Worm (Caenorhabditis elegans) whole organism, young adult: ENCODE results near the gene atg-10.

Source experiments
- B0035.1 ChIP-seq: sonication (generic microtip); optimal IDR thresholded peaks from 2 replicates; lab custom pipeline; 2016; ENCODE audit warnings: missing genetic modification characterization, mild to moderate bottlenecking, missing compliant biosample characterization, missing genotype, missing genetic modification reagents
- C17E4.6 ChIP-seq: fragments of 200-800 bp; sonication (Bioruptor generic); IDR thresholded peaks from 2 replicates; pipeline ENCODE4 v1.3.6; 2022; ENCODE audit warnings: missing genetic modification reagents, missing genetic modification characterization, missing compliant biosample characterization
- F10E7.11 ChIP-seq: sonication (generic microtip); optimal IDR thresholded peaks from 2 replicates; lab custom pipeline; 2017; ENCODE audit warnings: mild to moderate bottlenecking, missing genetic modification characterization, moderate library complexity, missing compliant biosample characterization
- F37B4.10 ChIP-seq: fragments of 200-800 bp; sonication (Bioruptor generic); IDR thresholded peaks from 2 replicates; pipeline ENCODE4 v1.3.6; 2022; ENCODE audit warnings: missing genetic modification characterization, missing compliant biosample characterization
- F57C9.4 ChIP-seq: sonication (generic microtip); optimal IDR thresholded peaks from 2 replicates; lab custom pipeline; 2017; ENCODE audit warnings: mild to moderate bottlenecking, missing genetic modification characterization, missing compliant biosample characterization
- K12H6.12 ChIP-seq: fragments of 200-800 bp; sonication (Bioruptor generic); optimal IDR thresholded peaks from 2 replicates; lab custom pipeline; 2018; ENCODE audit warnings: mild to moderate bottlenecking, missing genetic modification characterization, missing compliant biosample characterization
- Y53F4B.3 ChIP-seq: fragments of 200-800 bp; sonication (Bioruptor generic); IDR thresholded peaks from 2 replicates; pipeline ENCODE4 v1.3.6; 2022; ENCODE audit warnings: missing genetic modification reagents, missing genetic modification characterization, missing compliant biosample characterization
- ZK185.1 ChIP-seq: sonication (generic microtip); optimal IDR thresholded peaks from 2 replicates; lab custom pipeline; 2016; ENCODE audit warnings: mild to moderate bottlenecking, missing genetic modification characterization, missing compliant biosample characterization; ENCODE audit not compliant: poor library complexity, severe bottlenecking
- ama-1 ChIP-seq, 3 experiments: fragments of 150-350 bp in 1 of 3; sonication (generic microtip) in 2 of 3; optimal IDR thresholded peaks; 2 replicates each; lab custom pipeline; 2014 to 2018; ENCODE audit warnings: missing biosample characterization in 2 of 3, missing genetic modification characterization in 2 of 3, missing genetic modification reagents in 2 of 3
- aptf-3 ChIP-seq: fragments of 200-800 bp; sonication (Bioruptor generic); IDR thresholded peaks from 2 replicates; pipeline ENCODE4 v1.3.6; 2022; ENCODE audit warnings: missing genetic modification characterization, missing compliant biosample characterization
- atf-7 ChIP-seq: sonication (generic microtip); optimal IDR thresholded peaks from 2 replicates; lab custom pipeline; 2017; ENCODE audit warnings: mild to moderate bottlenecking, missing genetic modification characterization, missing compliant biosample characterization
- attf-3 ChIP-seq: fragments of 200-800 bp; sonication (Bioruptor generic); conservative IDR thresholded peaks from 2 replicates; pipeline ENCODE4 v1.3.6; 2022; ENCODE audit warnings: missing genetic modification reagents, missing genetic modification characterization, missing compliant biosample characterization
- attf-5 ChIP-seq: fragments of 200-800 bp; sonication (Bioruptor generic); optimal IDR thresholded peaks from 2 replicates; lab custom pipeline; 2018; ENCODE audit warnings: mild to moderate bottlenecking, missing genetic modification characterization, missing compliant biosample characterization
- bed-1 ChIP-seq: fragments of 200-800 bp; sonication (Bioruptor generic); IDR thresholded peaks from 2 replicates; pipeline ENCODE4 v1.3.6; 2022; ENCODE audit warnings: missing genetic modification reagents, missing genetic modification characterization, missing compliant biosample characterization
- bed-2 ChIP-seq: fragments of 200-800 bp; sonication (Bioruptor generic); IDR thresholded peaks from 2 replicates; pipeline ENCODE4 v1.3.6; 2022; ENCODE audit warnings: missing genetic modification reagents, missing genetic modification characterization, missing compliant biosample characterization
- ceh-100 ChIP-seq: fragments of 200-800 bp; sonication (Bioruptor generic); IDR thresholded peaks from 2 replicates; pipeline ENCODE4 v1.3.6; 2022; ENCODE audit warnings: missing genetic modification reagents, missing genetic modification characterization, missing compliant biosample characterization
- ceh-40 ChIP-seq: fragments of 200-800 bp; sonication (Bioruptor generic); IDR thresholded peaks from 2 replicates; pipeline ENCODE4 v1.3.6; 2022; ENCODE audit warnings: missing genetic modification characterization, missing compliant biosample characterization
- ceh-91 ChIP-seq: fragments of 200-800 bp; sonication (Bioruptor generic); IDR thresholded peaks from 2 replicates; pipeline ENCODE4 v1.3.6; 2022; ENCODE audit warnings: missing genetic modification reagents, missing genetic modification characterization, missing compliant biosample characterization
- dpff-1 ChIP-seq: sonication (generic microtip); optimal IDR thresholded peaks from 2 replicates; lab custom pipeline; 2017; ENCODE audit warnings: mild to moderate bottlenecking, missing genetic modification characterization, missing compliant biosample characterization
- egl-18 ChIP-seq: fragments of 200-800 bp; sonication (Bioruptor generic); IDR thresholded peaks from 2 replicates; pipeline ENCODE4 v1.3.6; 2022; ENCODE audit warnings: missing genetic modification reagents, missing genetic modification characterization, missing compliant biosample characterization
- fkh-3 ChIP-seq: sonication (generic microtip); optimal IDR thresholded peaks from 2 replicates; lab custom pipeline; 2016; ENCODE audit warnings: mild to moderate bottlenecking, missing genetic modification characterization, missing compliant biosample characterization
- gei-17 ChIP-seq: fragments of 200-800 bp; sonication (Bioruptor generic); optimal IDR thresholded peaks from 2 replicates; lab custom pipeline; 2018; ENCODE audit warnings: mild to moderate bottlenecking, missing genetic modification characterization, missing compliant biosample characterization
- hmg-1.2 ChIP-seq: fragments of 200-800 bp; sonication (Bioruptor generic); IDR thresholded peaks from 2 replicates; pipeline ENCODE4 v1.3.6; 2022; ENCODE audit warnings: missing genetic modification reagents, missing genetic modification characterization, missing compliant biosample characterization
- hmg-20 ChIP-seq: fragments of 200-800 bp; sonication (Bioruptor generic); IDR thresholded peaks from 2 replicates; pipeline ENCODE4 v1.3.6; 2022; ENCODE audit warnings: missing genetic modification reagents, missing genetic modification characterization, missing compliant biosample characterization
- lin-26 ChIP-seq: fragments of 200-800 bp; sonication (Bioruptor generic); IDR thresholded peaks from 2 replicates; pipeline ENCODE4 v1.3.6; 2022; ENCODE audit warnings: missing genetic modification reagents, missing genetic modification characterization, missing compliant biosample characterization
- lin-40 ChIP-seq: sonication (generic microtip); optimal IDR thresholded peaks from 2 replicates; lab custom pipeline; 2016; ENCODE audit warnings: missing genetic modification characterization, mild to moderate bottlenecking, missing compliant biosample characterization, missing genotype, missing genetic modification reagents
- lin-54 ChIP-seq: fragments of 200-800 bp; sonication (Bioruptor generic); optimal IDR thresholded peaks from 2 replicates; lab custom pipeline; 2018; ENCODE audit warnings: mild to moderate bottlenecking, missing genetic modification characterization, missing compliant biosample characterization
- lir-1 ChIP-seq: fragments of 200-800 bp; sonication (Bioruptor generic); conservative IDR thresholded peaks from 2 replicates; pipeline ENCODE4 v1.3.6; 2022; ENCODE audit warnings: missing genetic modification reagents, missing genetic modification characterization, missing compliant biosample characterization
- madf-3 ChIP-seq: fragments of 200-800 bp; sonication (Bioruptor generic); IDR thresholded peaks from 2 replicates; pipeline ENCODE4 v1.3.6; 2022; ENCODE audit warnings: missing genetic modification reagents, missing genetic modification characterization, missing compliant biosample characterization
- nhr-179 ChIP-seq: sonication (generic microtip); optimal IDR thresholded peaks from 2 replicates; lab custom pipeline; 2016; ENCODE audit warnings: mild to moderate bottlenecking, missing genetic modification characterization, missing compliant biosample characterization
- nhr-80 ChIP-seq: sonication (generic microtip); optimal IDR thresholded peaks from 2 replicates; lab custom pipeline; 2016; ENCODE audit warnings: missing genetic modification characterization, missing compliant biosample characterization
- pha-4 ChIP-seq: fragments of 150-350 bp; sonication (generic microtip); optimal IDR thresholded peaks from 2 replicates; lab custom pipeline; 2014; ENCODE audit warnings: missing biosample characterization, missing genetic modification reagents, missing genetic modification characterization
- rcor-1 ChIP-seq: fragments of 200-800 bp; sonication (Bioruptor generic); IDR thresholded peaks from 2 replicates; pipeline ENCODE4 v1.3.6; 2022; ENCODE audit warnings: missing genetic modification reagents, missing genetic modification characterization, missing compliant biosample characterization
- repo-1 ChIP-seq: sonication (generic microtip); optimal IDR thresholded peaks from 2 replicates; lab custom pipeline; 2017; ENCODE audit warnings: mild to moderate bottlenecking, missing genetic modification characterization, missing compliant biosample characterization
- rpc-1 ChIP-seq, 2 experiments: fragments of 150-350 bp in 1 of 2; sonication (generic microtip) in 1 of 2; optimal IDR thresholded peaks; 2 replicates each; lab custom pipeline; 2014 to 2018; ENCODE audit warnings: missing biosample characterization in 1 of 2, missing genetic modification characterization in 1 of 2, missing genetic modification reagents in 1 of 2, missing genotype in 1 of 2
- sdz-38 ChIP-seq: sonication (generic microtip); optimal IDR thresholded peaks from 2 replicates; lab custom pipeline; 2016; ENCODE audit warnings: missing genotype, missing genetic modification characterization, missing compliant biosample characterization
- sea-2 ChIP-seq: fragments of 200-800 bp; sonication (Bioruptor generic); IDR thresholded peaks from 2 replicates; pipeline ENCODE4 v1.3.6; 2022; ENCODE audit warnings: missing genetic modification characterization, missing compliant biosample characterization
- snpc-1.3 ChIP-seq: sonication (generic microtip); optimal IDR thresholded peaks from 2 replicates; lab custom pipeline; 2017; ENCODE audit warnings: missing genetic modification characterization, mild to moderate bottlenecking, missing compliant biosample characterization, antibody characterized with exemption, moderate library complexity, missing genotype, missing genetic modification reagents; ENCODE audit not compliant: insufficient read depth
- somi-1 ChIP-seq: fragments of 200-800 bp; sonication (Bioruptor generic); optimal IDR thresholded peaks from 2 replicates; lab custom pipeline; 2018; ENCODE audit warnings: mild to moderate bottlenecking, missing genetic modification characterization, missing compliant biosample characterization
- sptf-2 ChIP-seq: fragments of 200-800 bp; sonication (Bioruptor generic); optimal IDR thresholded peaks from 2 replicates; lab custom pipeline; 2018; ENCODE audit warnings: mild to moderate bottlenecking, missing genetic modification characterization, missing compliant biosample characterization
- tbx-9 ChIP-seq: sonication (generic microtip); optimal IDR thresholded peaks from 2 replicates; lab custom pipeline; 2016; ENCODE audit warnings: borderline replicate concordance, missing genetic modification characterization, inconsistent platforms, missing compliant biosample characterization
- unc-130 ChIP-seq: sonication (generic microtip); optimal IDR thresholded peaks from 2 replicates; lab custom pipeline; 2016; ENCODE audit warnings: missing genetic modification reagents, missing genetic modification characterization, missing compliant biosample characterization
- xnd-1 ChIP-seq: sonication (generic microtip); optimal IDR thresholded peaks from 2 replicates; lab custom pipeline; 2016; ENCODE audit warnings: missing genotype, missing genetic modification reagents, missing genetic modification characterization, missing compliant biosample characterization
- zfh-2 ChIP-seq: fragments of 200-800 bp; sonication (Bioruptor generic); conservative IDR thresholded peaks from 2 replicates; pipeline ENCODE4 v1.3.6; 2022; ENCODE audit warnings: missing genetic modification reagents, missing genetic modification characterization, missing compliant biosample characterization
- zim-3 ChIP-seq: sonication (generic microtip); optimal IDR thresholded peaks from 2 replicates; lab custom pipeline; 2017; ENCODE audit warnings: mild to moderate bottlenecking, missing genetic modification characterization, moderate library complexity, missing compliant biosample characterization
- ztf-22 ChIP-seq: fragments of 200-800 bp; sonication (Bioruptor generic); optimal IDR thresholded peaks from 2 replicates; lab custom pipeline; 2018; ENCODE audit warnings: mild to moderate bottlenecking, missing genetic modification characterization, moderate library complexity, missing compliant biosample characterization
- ztf-25 ChIP-seq: fragments of 200-800 bp; sonication (Bioruptor generic); IDR thresholded peaks from 2 replicates; pipeline ENCODE4 v1.3.6; 2022; ENCODE audit warnings: missing genetic modification reagents, missing genetic modification characterization, missing compliant biosample characterization
- ztf-3 ChIP-seq: fragments of 200-800 bp; sonication (Bioruptor generic); optimal IDR thresholded peaks from 2 replicates; lab custom pipeline; 2018; ENCODE audit warnings: mild to moderate bottlenecking, missing genetic modification characterization, missing compliant biosample characterization

The atg-10 gene

ce11 chrII:8621883-8622282 lies 37.1 kb upstream of the atg-10 start, which contains the start of gene T22C8.3:
Gene T22C8.3 (minus strand): TSS chrII:8621983.
- TF ChIP-seq C17E4.6 (no peak), hmg-20 (no peak), rcor-1 (GFP tag; lab: Robert Waterston, UW) (no peak), lin-54 (no peak), B0035.1 (no peak), repo-1 (tag; lab: Kevin White, UChicago) (no peak), bed-2 (no peak), ceh-91 (GFP tag; lab: Robert Waterston, UW) (no peak), lir-1 (GFP tag; lab: Robert Waterston, UW) (no peak), bed-1 (GFP tag; lab: Robert Waterston, UW) (no peak), nhr-179 (tag; lab: Kevin White, UChicago) (no peak), ZK185.1 (tag; lab: Kevin White, UChicago) (no peak), zfh-2 (no peak), somi-1 (GFP tag; lab: Kevin White, UChicago) (no peak), ztf-25 (GFP tag; lab: Robert Waterston, UW) (no peak), ceh-100 (GFP tag; lab: Robert Waterston, UW) (no peak), attf-3 (GFP tag; lab: Robert Waterston, UW) (no peak), fkh-3 (tag; lab: Kevin White, UChicago) (no peak), xnd-1 (tag; lab: Kevin White, UChicago) (no peak)

DNA sequence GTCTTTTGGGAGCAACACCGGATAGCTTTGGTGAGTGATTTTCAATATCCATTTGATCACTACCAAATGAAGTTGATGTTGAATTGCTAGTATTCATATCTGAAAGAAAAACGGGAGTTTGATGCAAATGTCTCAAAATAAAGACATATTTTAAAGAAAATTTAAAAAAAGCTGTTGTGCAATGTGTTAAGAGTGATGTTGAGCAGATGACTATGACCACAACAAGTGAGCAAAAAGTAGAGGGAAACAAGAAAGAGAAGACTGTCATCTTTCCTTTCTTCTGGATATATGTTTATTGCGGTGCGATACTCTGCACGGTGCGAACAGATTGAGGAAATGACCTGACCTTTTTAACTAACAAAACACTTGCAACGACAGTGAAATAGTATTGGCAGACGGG lies 35.5 kb upstream of the atg-10 start, which contains the start of gene T22C8.4:
Gene T22C8.4, minus strand, starts transcription at position 101 of the 400 bp plus-strand sequence.
- TF ChIP-seq Y53F4B.3 (GFP tag; lab: Robert Waterston, UW) (no peak), F10E7.11 (tag; lab: Kevin White, UChicago) (no peak), egl-18 (GFP tag; lab: Robert Waterston, UW) (no peak), K12H6.12 (tag; lab: Kevin White, UChicago) (no peak), attf-5 (GFP tag; lab: Kevin White, UChicago) (no peak), sdz-38 (tag; lab: Kevin White, UChicago) (no peak), zim-3 (tag; lab: Kevin White, UChicago) (no peak), zfh-2 (no peak), tbx-9 (no peak), rpc-1 (optimal IDR thresholded peaks at IDR 0.05; lab: Kevin White, UChicago) (no peak), rpc-1 (tag; optimal IDR thresholded peaks at IDR 0.05; lab: Kevin White, UChicago) (no peak), gei-17 (no peak), madf-3 (GFP tag; lab: Robert Waterston, UW) (no peak), B0035.1 (no peak), unc-130 (GFP tag; lab: Kevin White, UChicago) (no peak), ceh-40 (GFP tag; lab: Robert Waterston, UW) (no peak), lin-26 (no peak)
- TF ChIP-seq, all 124 proteins: peak for 0

DNA sequence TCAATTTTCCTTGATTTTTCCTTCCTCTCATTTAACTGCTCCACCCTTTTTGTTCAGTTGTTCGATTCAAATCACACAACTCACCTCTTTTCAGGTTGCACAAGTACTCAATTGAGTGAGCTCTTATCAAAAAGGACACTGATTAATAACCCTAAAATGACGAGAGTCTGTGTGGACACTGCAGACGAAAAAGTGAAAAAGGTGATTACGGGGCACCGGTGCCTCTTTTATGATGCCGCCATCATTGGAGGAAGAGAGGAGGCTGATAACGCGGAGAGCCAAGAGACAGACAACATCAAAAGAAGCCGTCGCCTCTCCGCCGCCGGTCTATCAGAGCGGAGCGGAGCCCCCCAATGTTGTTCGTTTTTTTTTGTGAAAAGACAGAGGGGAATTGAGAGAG lies 33.8 kb upstream of the atg-10 start, which contains the start of gene sptf-2:
Gene sptf-2, plus strand, starts transcription at position 297 of the 400 bp plus-strand sequence.
- TF ChIP-seq sea-2 (GFP tag; lab: Robert Waterston, UW): no peak
- peak; percentile 23 for TF ChIP-seq ztf-22
- peak; percentile 16; the same call in 1 of the 2 replicates for TF ChIP-seq hmg-1.2 (GFP tag; lab: Robert Waterston, UW)
- TF ChIP-seq F57C9.4: no peak
- TF ChIP-seq dpff-1 (tag; lab: Kevin White, UChicago): no peak
- TF ChIP-seq atf-7 (tag; lab: Kevin White, UChicago): peak; percentile 25
- TF ChIP-seq ama-1 (optimal IDR thresholded peaks at IDR 0.05; lab: Kevin White, UChicago): no peak
- TF ChIP-seq ama-1 (GFP tag; optimal IDR thresholded peaks at IDR 0.05; lab: Kevin White, UChicago): no peak
- no peak for TF ChIP-seq F37B4.10 (GFP tag; lab: Robert Waterston, UW)
- 0 out of 2 replicates have a peak, but pooled peaks have one; percentile 4 for TF ChIP-seq ceh-40 (GFP tag; lab: Robert Waterston, UW)
- no peak for TF ChIP-seq pha-4 (tag; lab: Kevin White, UChicago)
- peak; percentile 99 for TF ChIP-seq sptf-2 (GFP tag; lab: Kevin White, UChicago)
- TF ChIP-seq snpc-1.3 (tag; lab: Kevin White, UChicago): no peak
- TF ChIP-seq aptf-3 (GFP tag; lab: Robert Waterston, UW): no peak
- peak; percentile 99 for TF ChIP-seq nhr-80 (tag; lab: Kevin White, UChicago)
- no peak for TF ChIP-seq ztf-3
- TF ChIP-seq lin-40 (tag; lab: Kevin White, UChicago): no peak
- no peak for TF ChIP-seq B0035.1
